Worm (Caenorhabditis elegans): ENCODE data around the gene rps-1.

rps-1 gene

ce11 chrIII:4468390-4468789, 7.3 kb upstream of the rps-1 start:
- TF ChIP-seq cnd-1 (tag; optimal IDR thresholded peaks at IDR 0.05) (no peak), nhr-237 (tag; optimal IDR thresholded peaks at IDR 0.05) (no peak), nhr-76 (tag; optimal IDR thresholded peaks at IDR 0.05) (no peak), tbx-8 (GFP tag; optimal IDR thresholded peaks at IDR 0.05) (no peak)

- peak; percentile 25 for TF ChIP-seq nhr-2 (tag; optimal IDR thresholded peaks at IDR 0.05)
- no peak for TF ChIP-seq elt-3 (tag; optimal IDR thresholded peaks at IDR 0.05)
- no peak for TF ChIP-seq mls-2 (tag; optimal IDR thresholded peaks at IDR 0.05)
These were observed 6.9 kb upstream of the rps-1 start, which contains the start of gene mstr-2 for ce11 chrIII:4468812-4469211. mstr-2 (plus strand) TSS chrIII:4469112.

- TF ChIP-seq drap-1 (GFP tag; optimal IDR thresholded peaks at IDR 0.05) (peak; percentile 90), nhr-76 (tag; optimal IDR thresholded peaks at IDR 0.05) (no peak), lsy-2 (tag; optimal IDR thresholded peaks at IDR 0.05) (peak; percentile 45), ceh-83 (GFP tag; optimal IDR thresholded peaks at IDR 0.05) (peak; percentile 97), snpc-4 (tag; optimal IDR thresholded peaks at IDR 0.05) (no peak), bed-3 (GFP tag; optimal IDR thresholded peaks at IDR 0.05) (peak; percentile 81), zip-8 (tag; optimal IDR thresholded peaks at IDR 0.05) (no peak), ham-2 (GFP tag; optimal IDR thresholded peaks at IDR 0.05) (peak; percentile 78), ces-1 (GFP tag; optimal IDR thresholded peaks at IDR 0.05) (peak; percentile 17), unc-62 (GFP tag; optimal IDR thresholded peaks at IDR 0.05) (peak; percentile 10), hlh-1 (tag; optimal IDR thresholded peaks at IDR 0.05) (peak; percentile 20), lin-32 (GFP tag; optimal IDR thresholded peaks at IDR 0.05) (peak; percentile 83), sem-2 (GFP tag; optimal IDR thresholded peaks at IDR 0.05) (peak; percentile 90), ztf-11 (tag; optimal IDR thresholded peaks at IDR 0.05) (peak; percentile 16), tbx-8 (GFP tag; optimal IDR thresholded peaks at IDR 0.05) (peak; percentile 82), lin-13 (tag; optimal IDR thresholded peaks at IDR 0.05) (peak; percentile 30), sptf-1 (tag; optimal IDR thresholded peaks at IDR 0.05) (peak; percentile 96), pha-4 (tag; optimal IDR thresholded peaks at IDR 0.05) (peak; percentile 37), nhr-237 (tag; optimal IDR thresholded peaks at IDR 0.05) (no peak), mep-1 (tag; optimal IDR thresholded peaks at IDR 0.05) (peak; percentile 73), nhr-2 (tag; optimal IDR thresholded peaks at IDR 0.05) (peak; percentile 20), nhr-12 (tag; optimal IDR thresholded peaks at IDR 0.05) (peak; percentile 54), cnd-1 (tag; optimal IDR thresholded peaks at IDR 0.05) (peak; percentile 95), ceh-43 (GFP tag; optimal IDR thresholded peaks at IDR 0.05) (peak; percentile 85), unc-120 (tag; optimal IDR thresholded peaks at IDR 0.05; ENCODE audit: poor library complexity, severe bottlenecking) (peak; percentile 85), mab-5 (tag; optimal IDR thresholded peaks at IDR 0.05) (no peak), ceh-39 (tag; optimal IDR thresholded peaks at IDR 0.05) (peak; percentile 52), unc-39 (tag; optimal IDR thresholded peaks at IDR 0.05) (peak; percentile 40), elt-3 (tag; optimal IDR thresholded peaks at IDR 0.05) (no peak), flh-1 (GFP tag; optimal IDR thresholded peaks at IDR 0.05) (peak; percentile 76), mls-2 (tag; optimal IDR thresholded peaks at IDR 0.05) (peak; percentile 96), M03D4.4 (tag; optimal IDR thresholded peaks at IDR 0.05) (peak; percentile 94), elt-1 (tag; optimal IDR thresholded peaks at IDR 0.05; ENCODE audit: borderline replicate concordance, insufficient read depth) (no peak)
These were observed 4.9 kb upstream of the rps-1 start for ce11 chrIII:4470793-4471192.

- TF ChIP-seq unc-120 (tag; optimal IDR thresholded peaks at IDR 0.05; ENCODE audit: poor library complexity, severe bottlenecking) (no peak), nhr-12 (tag; optimal IDR thresholded peaks at IDR 0.05) (no peak), tbx-8 (GFP tag; optimal IDR thresholded peaks at IDR 0.05) (no peak), unc-39 (tag; optimal IDR thresholded peaks at IDR 0.05) (no peak), elt-3 (tag; optimal IDR thresholded peaks at IDR 0.05) (no peak), ceh-83 (GFP tag; optimal IDR thresholded peaks at IDR 0.05) (no peak), cnd-1 (tag; optimal IDR thresholded peaks at IDR 0.05) (no peak), lin-32 (GFP tag; optimal IDR thresholded peaks at IDR 0.05) (no peak), ceh-39 (tag; optimal IDR thresholded peaks at IDR 0.05) (no peak), drap-1 (GFP tag; optimal IDR thresholded peaks at IDR 0.05) (no peak)
These were observed 810 bp upstream of the rps-1 start, which contains the start of gene ifet-1 for ce11 chrIII:4474908-4475307. ifet-1 (minus strand) TSS chrIII:4475150.
